Worm (Caenorhabditis elegans): Measurements from ENCODE around the gene C38C6.3.

Gene C38C6.3

ce11 chrII:14672095-14672494, 39.2 kb downstream of the C38C6.3 start:
- no peak for TF ChIP-seq dpl-1 (GFP tag; optimal IDR thresholded peaks at IDR 0.05)
- TF ChIP-seq lin-14 (GFP tag; optimal IDR thresholded peaks at IDR 0.05), result peak; percentile 52

- peak in 4 of 6 experiments; percentile 6 to 51 (median 46) for TF ChIP-seq elt-3 (tag; optimal IDR thresholded peaks at IDR 0.05)
- peak; percentile 36 for TF ChIP-seq nhr-20 (tag; optimal IDR thresholded peaks at IDR 0.05)
- peak; percentile 40 for TF ChIP-seq snu-23 (GFP tag; optimal IDR thresholded peaks at IDR 0.05)
- peak; percentile 77 for TF ChIP-seq lin-14 (GFP tag; optimal IDR thresholded peaks at IDR 0.05)
- peak; percentile 86 for TF ChIP-seq blmp-1 (tag; optimal IDR thresholded peaks at IDR 0.05)
- no peak for TF ChIP-seq efl-1 (optimal IDR thresholded peaks at IDR 0.05)
- no peak for TF ChIP-seq efl-1 (GFP tag; optimal IDR thresholded peaks at IDR 0.05 in 1 of 2)
- TF ChIP-seq ceh-63 (GFP tag; optimal IDR thresholded peaks at IDR 0.05), result no peak
- no peak for TF ChIP-seq xbp-1 (tag; optimal IDR thresholded peaks at IDR 0.05)
- peak; percentile 84 for TF ChIP-seq nhr-85 (tag)
- TF ChIP-seq lsy-2 (tag; optimal IDR thresholded peaks at IDR 0.05), result no peak
- peak in 1 of 2 experiments; percentile 11 for TF ChIP-seq lin-35 (GFP tag; optimal IDR thresholded peaks at IDR 0.05)
These were observed 40.7 kb downstream of the C38C6.3 start for ce11 chrII:14673636-14674035.

- no peak for TF ChIP-seq lsy-2 (tag; optimal IDR thresholded peaks at IDR 0.05)
- peak; percentile 71 for TF ChIP-seq blmp-1 (tag; optimal IDR thresholded peaks at IDR 0.05)
These were observed 45.2 kb downstream of the C38C6.3 start, which contains the start of gene hhat-1 for ce11 chrII:14678157-14678556. hhat-1 (plus strand) TSS chrII:14678457.

- TF ChIP-seq unc-130 (tag; optimal IDR thresholded peaks at IDR 0.05) (no peak), Y116A8C.19 (tag; optimal IDR thresholded peaks at IDR 0.05; ENCODE audit: borderline replicate concordance) (no peak), mab-9 (GFP tag; IDR thresholded peaks at IDR 0.05) (no peak), sox-4 (tag; optimal IDR thresholded peaks at IDR 0.05) (no peak), jun-1 (tag; optimal IDR thresholded peaks at IDR 0.05) (no peak), C04F5.9 (tag; optimal IDR thresholded peaks at IDR 0.05) (no peak), ztf-4 (tag; optimal IDR thresholded peaks at IDR 0.05) (no peak), sup-37 (GFP tag; optimal IDR thresholded peaks at IDR 0.05) (no peak), irx-1 (tag; optimal IDR thresholded peaks at IDR 0.05) (no peak), alr-1 (tag; optimal IDR thresholded peaks at IDR 0.05; ENCODE audit: borderline replicate concordance) (no peak), fkh-10 (GFP tag; optimal IDR thresholded peaks at IDR 0.05) (no peak), isw-1 (GFP tag; IDR thresholded peaks at IDR 0.05) (no peak), ets-5 (GFP tag; IDR thresholded peaks at IDR 0.05) (no peak), dpl-1 (GFP tag; optimal IDR thresholded peaks at IDR 0.05) (no peak), unc-62 (GFP tag; optimal IDR thresholded peaks at IDR 0.05) (no peak)
These were observed 50.7 kb downstream of the C38C6.3 start for ce11 chrII:14683646-14684045.
